Worm (Caenorhabditis elegans) whole organism, L1 larva: ENCODE results near the gene rme-1.

Experiments used
- C04F5.9 ChIP-seq: sonication (generic microtip); optimal IDR thresholded peaks from 2 replicates; lab custom pipeline; 2016; ENCODE audit warnings: missing genetic modification characterization, missing compliant biosample characterization
- aha-1 ChIP-seq: fragments of 150-350 bp; optimal IDR thresholded peaks from 2 replicates; lab custom pipeline; 2014; ENCODE audit warnings: missing biosample characterization, missing genetic modification characterization
- ama-1 ChIP-seq: fragments of 150-350 bp; optimal IDR thresholded peaks from 2 replicates; lab custom pipeline; 2014
- blmp-1 ChIP-seq: fragments of 150-350 bp; optimal IDR thresholded peaks from 2 replicates; lab custom pipeline; 2014; ENCODE audit warnings: missing biosample characterization, missing genetic modification characterization
- ceh-8 ChIP-seq: fragments of 200-800 bp; sonication (Bioruptor generic); optimal IDR thresholded peaks from 2 replicates; lab custom pipeline; 2018; ENCODE audit warnings: mild to moderate bottlenecking, missing genetic modification characterization, moderate library complexity, missing compliant biosample characterization
- ceh-82 ChIP-seq, 3 experiments: fragments of 150-350 bp in 1 of 3; sonication (generic microtip) in 2 of 3; optimal IDR thresholded peaks; 2 replicates each; lab custom pipeline; 2014 to 2017; ENCODE audit warnings: missing biosample characterization in 3 of 3, missing genetic modification characterization in 3 of 3
- ceh-88 ChIP-seq: fragments of 200-800 bp; sonication (Bioruptor generic); IDR thresholded peaks from 2 replicates; pipeline ENCODE4 v1.3.6; 2022; ENCODE audit warnings: missing genetic modification characterization, missing compliant biosample characterization
- ceh-90 ChIP-seq: sonication (generic microtip); optimal IDR thresholded peaks from 2 replicates; lab custom pipeline; 2016; ENCODE audit warnings: missing genetic modification characterization, missing compliant biosample characterization
- ces-1 ChIP-seq: fragments of 150-350 bp; optimal IDR thresholded peaks from 2 replicates; lab custom pipeline; 2014; ENCODE audit warnings: missing biosample characterization, missing genetic modification reagents, missing genetic modification characterization
- dsc-1 ChIP-seq: sonication (generic microtip); optimal IDR thresholded peaks from 2 replicates; lab custom pipeline; 2016; ENCODE audit warnings: mild to moderate bottlenecking, missing genetic modification characterization, missing compliant biosample characterization
- egl-13 ChIP-seq: sonication (generic microtip); optimal IDR thresholded peaks from 2 replicates; lab custom pipeline; 2016; ENCODE audit warnings: missing genotype, missing genetic modification reagents, missing genetic modification characterization, missing compliant biosample characterization
- elt-2 ChIP-seq: sonication (generic microtip); optimal IDR thresholded peaks from 2 replicates; lab custom pipeline; 2016; ENCODE audit warnings: missing genetic modification characterization, mild to moderate bottlenecking, inconsistent platforms, missing compliant biosample characterization, missing genetic modification reagents
- elt-3 ChIP-seq, 6 experiments: fragments of 150-350 bp in 1 of 6; sonication (generic microtip); optimal IDR thresholded peaks; 2 replicates each; lab custom pipeline; 2017 to 2018; ENCODE audit warnings: missing biosample characterization in 6 of 6, missing genetic modification characterization in 6 of 6, inconsistent platforms in 1 of 6
- ets-5 ChIP-seq: fragments of 200-800 bp; sonication (Bioruptor generic); IDR thresholded peaks from 2 replicates; pipeline ENCODE4 v1.3.6; 2022; ENCODE audit warnings: missing genetic modification characterization, missing compliant biosample characterization
- fkh-10 ChIP-seq: sonication (generic microtip); optimal IDR thresholded peaks from 2 replicates; lab custom pipeline; 2017; ENCODE audit warnings: missing biosample characterization, missing genetic modification reagents, missing genetic modification characterization
- fkh-4 ChIP-seq: sonication (generic microtip); optimal IDR thresholded peaks from 2 replicates; lab custom pipeline; 2016; ENCODE audit warnings: missing compliant biosample characterization, missing genetic modification characterization, borderline replicate concordance
- fkh-8 ChIP-seq: sonication (generic microtip); optimal IDR thresholded peaks from 2 replicates; lab custom pipeline; 2016; ENCODE audit warnings: mild to moderate bottlenecking, missing genetic modification characterization, missing compliant biosample characterization
- fos-1 ChIP-seq: fragments of 150-350 bp; optimal IDR thresholded peaks from 2 replicates; lab custom pipeline; 2014; ENCODE audit warnings: missing biosample characterization, missing genetic modification characterization
- hlh-17 ChIP-seq: fragments of 200-800 bp; sonication (Bioruptor generic); optimal IDR thresholded peaks from 2 replicates; lab custom pipeline; 2018; ENCODE audit warnings: missing genetic modification characterization, mild to moderate bottlenecking, missing compliant biosample characterization, moderate library complexity, borderline replicate concordance
- hlh-4 ChIP-seq: sonication (generic microtip); optimal IDR thresholded peaks from 2 replicates; lab custom pipeline; 2016; ENCODE audit warnings: mild to moderate bottlenecking, missing genetic modification characterization, missing compliant biosample characterization
- hpl-2 ChIP-seq: fragments of 150-350 bp; optimal IDR thresholded peaks from 2 replicates; lab custom pipeline; 2014; ENCODE audit warnings: missing biosample characterization, missing genetic modification reagents, missing genetic modification characterization
- lin-13 ChIP-seq: fragments of 150-350 bp; optimal IDR thresholded peaks from 2 replicates; lab custom pipeline; 2014; ENCODE audit warnings: missing biosample characterization, missing genetic modification reagents, missing genetic modification characterization
- lin-14 ChIP-seq: fragments of 200-800 bp; sonication (Bioruptor generic); optimal IDR thresholded peaks from 2 replicates; lab custom pipeline; 2018; ENCODE audit warnings: mild to moderate bottlenecking, missing genetic modification characterization, moderate library complexity, missing compliant biosample characterization
- lsy-2 ChIP-seq, 2 experiments: fragments of 150-350 bp; optimal IDR thresholded peaks; 2 replicates each; lab custom pipeline; 2014; ENCODE audit warnings: missing biosample characterization in 2 of 2, missing genetic modification characterization in 2 of 2
- mdl-1 ChIP-seq, 2 experiments: fragments of 150-350 bp; optimal IDR thresholded peaks; 2 replicates each; lab custom pipeline; 2014 to 2017; ENCODE audit warnings: missing biosample characterization in 2 of 2, missing genetic modification characterization in 2 of 2, inconsistent platforms in 1 of 2
- nhr-11 ChIP-seq: fragments of 150-350 bp; optimal IDR thresholded peaks from 2 replicates; lab custom pipeline; 2014; ENCODE audit warnings: missing biosample characterization, missing genetic modification characterization
- nhr-19 ChIP-seq: fragments of 200-800 bp; sonication (Bioruptor generic); conservative IDR thresholded peaks from 2 replicates; pipeline ENCODE4 v1.3.6; 2022; ENCODE audit warnings: missing genetic modification characterization, missing compliant biosample characterization
- nhr-20 ChIP-seq: sonication (generic microtip); optimal IDR thresholded peaks from 2 replicates; lab custom pipeline; 2016; ENCODE audit warnings: mild to moderate bottlenecking, missing genetic modification characterization, missing compliant biosample characterization
- nhr-47 ChIP-seq: sonication (generic microtip); optimal IDR thresholded peaks from 2 replicates; lab custom pipeline; 2016; ENCODE audit warnings: mild to moderate bottlenecking, missing genetic modification characterization, moderate library complexity, missing compliant biosample characterization
- nhr-71 ChIP-seq: sonication (generic microtip); optimal IDR thresholded peaks from 2 replicates; lab custom pipeline; 2016; ENCODE audit warnings: mild to moderate bottlenecking, missing genetic modification characterization, moderate library complexity, missing compliant biosample characterization
- nhr-77 ChIP-seq: fragments of 150-350 bp; optimal IDR thresholded peaks from 2 replicates; lab custom pipeline; 2014; ENCODE audit warnings: missing biosample characterization, missing genetic modification characterization
- nhr-85 ChIP-seq: sonication (generic microtip); peaks from one replicate; lab custom pipeline; 2016; ENCODE audit warnings: missing genetic modification characterization, inconsistent platforms, missing compliant biosample characterization
- nhr-90 ChIP-seq: sonication (generic microtip); optimal IDR thresholded peaks from 2 replicates; lab custom pipeline; 2016; ENCODE audit warnings: mild to moderate bottlenecking, missing genetic modification characterization, missing compliant biosample characterization; ENCODE audit not compliant: poor library complexity
- pag-3 ChIP-seq: sonication (generic microtip); optimal IDR thresholded peaks from 2 replicates; lab custom pipeline; 2017; ENCODE audit warnings: missing genetic modification characterization, mild to moderate bottlenecking, missing compliant biosample characterization, antibody characterized with exemption, borderline replicate concordance; ENCODE audit not compliant: insufficient read depth
- pax-3 ChIP-seq: fragments of 200-800 bp; sonication (Bioruptor generic); optimal IDR thresholded peaks from 2 replicates; lab custom pipeline; 2018; ENCODE audit warnings: mild to moderate bottlenecking, missing genetic modification characterization, moderate library complexity, missing compliant biosample characterization
- pqm-1 ChIP-seq: sonication (generic microtip); optimal IDR thresholded peaks from 3 replicates; lab custom pipeline; 2017; ENCODE audit warnings: missing biosample characterization, missing genetic modification characterization
- rnt-1 ChIP-seq: sonication (generic microtip); optimal IDR thresholded peaks from 2 replicates; lab custom pipeline; 2016; ENCODE audit warnings: mild to moderate bottlenecking, missing genetic modification characterization, moderate library complexity, missing compliant biosample characterization
- skn-1 ChIP-seq: fragments of 150-350 bp; optimal IDR thresholded peaks from 2 replicates; lab custom pipeline; 2014; ENCODE audit warnings: missing biosample characterization, missing genetic modification characterization
- snu-23 ChIP-seq: sonication (generic microtip); optimal IDR thresholded peaks from 2 replicates; lab custom pipeline; 2016; ENCODE audit warnings: missing genetic modification characterization, missing compliant biosample characterization
- sox-4 ChIP-seq: sonication (generic microtip); optimal IDR thresholded peaks from 2 replicates; lab custom pipeline; 2016; ENCODE audit warnings: missing genetic modification characterization, missing compliant biosample characterization
- sptf-1 ChIP-seq: fragments of 150-350 bp; optimal IDR thresholded peaks from 2 replicates; lab custom pipeline; 2014; ENCODE audit warnings: missing biosample characterization, missing genetic modification characterization
- swsn-7 ChIP-seq: sonication (generic microtip); optimal IDR thresholded peaks from 2 replicates; lab custom pipeline; 2016; ENCODE audit warnings: missing genetic modification characterization, missing compliant biosample characterization
- tbx-2 ChIP-seq: sonication (generic microtip); optimal IDR thresholded peaks from 2 replicates; lab custom pipeline; 2016; ENCODE audit warnings: missing genetic modification characterization, missing compliant biosample characterization
- unc-130 ChIP-seq: fragments of 150-350 bp; optimal IDR thresholded peaks from 2 replicates; lab custom pipeline; 2017; ENCODE audit warnings: missing biosample characterization, missing genetic modification characterization, inconsistent platforms
- unc-62 ChIP-seq: fragments of 150-350 bp; optimal IDR thresholded peaks from 2 replicates; lab custom pipeline; 2014; ENCODE audit warnings: missing biosample characterization, missing genetic modification reagents, missing genetic modification characterization
- unc-86 ChIP-seq: sonication (generic microtip); optimal IDR thresholded peaks from 2 replicates; lab custom pipeline; 2016; ENCODE audit warnings: missing genetic modification characterization, missing compliant biosample characterization
- xbp-1 ChIP-seq: sonication (generic microtip); optimal IDR thresholded peaks from 2 replicates; lab custom pipeline; 2016; ENCODE audit warnings: missing genetic modification characterization, missing compliant biosample characterization
- zag-1 ChIP-seq: fragments of 150-350 bp; optimal IDR thresholded peaks from 2 replicates; lab custom pipeline; 2014; ENCODE audit warnings: missing biosample characterization, missing genetic modification characterization

The rme-1 gene

DNA sequence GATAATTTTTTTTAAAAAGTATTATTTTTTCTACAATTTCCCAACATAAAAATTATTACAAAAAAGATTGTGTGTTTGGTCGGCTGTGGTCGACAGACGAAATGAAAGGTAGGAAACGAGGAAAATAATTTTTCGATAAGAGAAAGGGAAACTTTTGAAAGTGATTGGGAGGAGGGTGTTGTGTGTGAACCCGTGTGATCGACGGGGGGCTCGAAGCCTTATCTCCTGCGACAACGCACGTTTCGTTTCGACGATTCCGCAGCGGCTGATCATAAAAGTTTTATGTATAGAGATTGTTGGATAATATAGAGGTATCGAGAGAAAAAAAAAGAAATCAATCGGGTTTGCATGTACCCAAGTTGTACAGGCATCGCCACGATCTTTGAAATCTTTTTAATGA lies 34.6 kb downstream of the rme-1 start:
- TF ChIP-seq nhr-85 (tag; lab: Kevin White, UChicago) (peak; percentile 34), nhr-19 (peak; percentile 18; the same call in 1 of the 2 replicates), snu-23 (GFP tag; lab: Kevin White, UChicago) (peak; percentile 23), mdl-1 (tag; optimal IDR thresholded peaks at IDR 0.05; lab: Kevin White, UChicago) (peak in 1 of 2 experiments; percentile 14), fos-1 (tag; lab: Kevin White, UChicago) (no peak), pqm-1 (no peak), blmp-1 (tag; lab: Kevin White, UChicago) (peak; percentile 87), sox-4 (tag; lab: Kevin White, UChicago) (no peak), fkh-4 (tag; lab: Kevin White, UChicago) (no peak), nhr-20 (peak; percentile 65), nhr-71 (tag; lab: Kevin White, UChicago) (peak; percentile 57), nhr-90 (peak; percentile 46), rnt-1 (peak; percentile 24), unc-130 (tag; lab: Kevin White, UChicago) (peak; percentile 52), lin-14 (peak; percentile 69), elt-3 (tag; optimal IDR thresholded peaks at IDR 0.05; lab: Kevin White, UChicago) (peak in 2 of 6 experiments; percentile 51), elt-2 (tag; lab: Kevin White, UChicago) (peak; percentile 88), ceh-88 (GFP tag; lab: Robert Waterston, UW) (no peak), nhr-77 (tag; lab: Kevin White, UChicago) (no peak)

DNA sequence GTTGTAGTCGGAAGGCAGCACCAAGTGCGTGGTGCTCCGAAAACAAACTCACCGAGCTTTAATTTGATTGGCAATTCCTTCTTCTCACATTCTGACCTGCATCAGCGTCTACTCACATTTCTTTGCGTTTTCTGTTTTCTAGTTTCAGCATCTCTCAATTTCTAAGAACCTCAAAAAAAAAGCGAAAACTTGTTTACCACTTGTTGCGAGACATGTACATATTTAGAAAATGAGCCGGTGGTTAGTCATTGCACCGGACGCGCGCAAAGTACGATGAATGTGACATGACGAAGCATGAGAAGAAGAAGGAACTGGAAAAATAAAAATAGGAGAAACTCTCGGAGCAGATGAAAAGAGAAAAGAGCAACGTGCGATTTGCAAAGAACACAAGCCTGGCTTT lies 35.9 kb downstream of the rme-1 start:
- TF ChIP-seq tbx-2 (tag; lab: Kevin White, UChicago): peak; percentile 35
- peak; percentile 71 for TF ChIP-seq egl-13 (tag; lab: Kevin White, UChicago)
- TF ChIP-seq nhr-90: no peak
- peak; percentile 27 for TF ChIP-seq nhr-20
- TF ChIP-seq aha-1 (tag; lab: Kevin White, UChicago): no peak
- peak; percentile 10 for TF ChIP-seq unc-86 (tag; lab: Kevin White, UChicago)
- peak; percentile 35 for TF ChIP-seq hlh-4 (tag; lab: Kevin White, UChicago)
- TF ChIP-seq nhr-71 (tag; lab: Kevin White, UChicago): peak; percentile 69
- TF ChIP-seq unc-62 (GFP tag; lab: Kevin White, UChicago): no peak
- TF ChIP-seq lin-14: peak; percentile 79
- TF ChIP-seq blmp-1 (tag; lab: Kevin White, UChicago): no peak
- peak; percentile 67 for TF ChIP-seq nhr-47
- no peak for TF ChIP-seq ceh-90
- peak; percentile 2 for TF ChIP-seq nhr-11 (tag; lab: Kevin White, UChicago)
- peak in 1 of 2 experiments; percentile 24 for TF ChIP-seq lsy-2 (tag; optimal IDR thresholded peaks at IDR 0.05; lab: Kevin White, UChicago)
- TF ChIP-seq pax-3 (tag; lab: Kevin White, UChicago): peak; percentile 25
- peak; percentile 33 for TF ChIP-seq swsn-7
- TF ChIP-seq fkh-8: peak; percentile 91

DNA sequence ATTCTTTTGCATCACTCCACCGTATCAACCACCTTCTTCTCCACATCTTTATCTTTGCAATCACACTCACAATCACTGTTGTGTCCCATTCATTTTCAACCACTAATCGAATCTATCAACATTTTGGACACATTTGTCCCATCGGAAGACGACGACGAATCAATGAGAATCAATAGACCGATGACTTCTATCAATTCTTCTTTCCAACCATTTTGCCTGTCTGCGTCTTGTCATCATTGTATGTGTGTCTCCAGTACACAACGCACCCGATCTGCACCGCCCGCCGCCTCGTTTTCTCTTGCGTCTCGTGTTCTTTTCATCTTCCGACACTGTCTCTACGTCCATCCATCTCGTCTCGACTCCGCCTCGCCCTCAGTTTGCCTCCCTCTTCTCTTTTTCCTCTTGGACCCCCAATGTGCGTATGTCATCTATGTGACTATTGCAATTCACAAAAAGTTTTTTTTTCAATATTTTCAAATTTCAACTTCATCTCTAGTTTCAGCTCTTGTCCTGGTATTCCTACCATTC lies 37.8 kb downstream of the rme-1 start, which contains the start of gene dmd-7:
Gene dmd-7, plus strand, starts transcription at position 478 of the 528 bp plus-strand sequence.
- TF ChIP-seq hlh-4 (tag; lab: Kevin White, UChicago): no peak
- peak; percentile 86 for TF ChIP-seq skn-1 (tag; lab: Kevin White, UChicago)
- no peak for TF ChIP-seq ces-1 (GFP tag; lab: Kevin White, UChicago)
- TF ChIP-seq ama-1 (lab: Kevin White, UChicago): no peak
- TF ChIP-seq fkh-8: no peak
- peak; percentile 54 for TF ChIP-seq lin-13 (GFP tag; lab: Kevin White, UChicago)
- peak; percentile 100 for TF ChIP-seq nhr-85 (tag; lab: Kevin White, UChicago)
- no peak for TF ChIP-seq pax-3 (tag; lab: Kevin White, UChicago)
- TF ChIP-seq rnt-1: peak; percentile 84
- peak; percentile 18 for TF ChIP-seq hpl-2 (GFP tag; lab: Kevin White, UChicago)
- peak; percentile 71 for TF ChIP-seq dsc-1 (tag; lab: Kevin White, UChicago)
- TF ChIP-seq C04F5.9 (tag; lab: Kevin White, UChicago): peak; percentile 4
- TF ChIP-seq fkh-10 (GFP tag; lab: Kevin White, UChicago): peak; percentile 32
- TF ChIP-seq tbx-2 (tag; lab: Kevin White, UChicago): peak; percentile 93
- TF ChIP-seq xbp-1 (tag; lab: Kevin White, UChicago): peak; percentile 86
- TF ChIP-seq ceh-8 (GFP tag; lab: Kevin White, UChicago): peak; percentile 31
- peak; percentile 95 for TF ChIP-seq snu-23 (GFP tag; lab: Kevin White, UChicago)
- peak; percentile 88 to 93 (median 93) for TF ChIP-seq ceh-82 (tag; optimal IDR thresholded peaks at IDR 0.05; lab: Kevin White, UChicago)
- no peak for TF ChIP-seq ets-5 (GFP tag; lab: Robert Waterston, UW)
- no peak for TF ChIP-seq sptf-1 (tag; lab: Kevin White, UChicago)
- TF ChIP-seq hlh-17 (GFP tag; lab: Kevin White, UChicago): no peak
- TF ChIP-seq pag-3 (tag; lab: Kevin White, UChicago): no peak
- TF ChIP-seq pqm-1: no peak
- TF ChIP-seq zag-1 (tag; lab: Kevin White, UChicago): no peak
- peak; percentile 91 for TF ChIP-seq nhr-47
- peak; percentile 99 for TF ChIP-seq nhr-20
